Worm (Caenorhabditis elegans): ENCODE results near the gene H39E23.2.
A peak's percentile ranks its signal among the peaks of the same experiment; 100 is the strongest.

H39E23.2 gene

ce11 chrV:14124187-14124586 is 14.0 kb downstream of the H39E23.2 start:
- TF ChIP-seq madf-9 (GFP tag; conservative IDR thresholded peaks at IDR 0.05) (0 out of 2 replicates have a peak, but pooled peaks have one; percentile 13), Y105C5A.15 (GFP tag; IDR thresholded peaks at IDR 0.05) (0 out of 2 replicates have a peak, but pooled peaks have one; percentile 45), snpc-1.2 (GFP tag; IDR thresholded peaks at IDR 0.05) (0 out of 2 replicates have a peak, but pooled peaks have one; percentile 12), zfp-3 (GFP tag; conservative IDR thresholded peaks at IDR 0.05) (0 out of 2 replicates have a peak, but pooled peaks have one; percentile 49), mdt-29 (GFP tag; IDR thresholded peaks at IDR 0.05) (0 out of 2 replicates have a peak, but pooled peaks have one; percentile 35), set-16 (GFP tag; IDR thresholded peaks at IDR 0.05) (peak; percentile 7; the same call in 1 of the 2 replicates), lin-38 (GFP tag; IDR thresholded peaks at IDR 0.05) (peak; percentile 25; the same call in 1 of the 2 replicates), nhr-41 (GFP tag; IDR thresholded peaks at IDR 0.05) (peak; percentile 16; the same call in 1 of the 2 replicates), dmd-6 (GFP tag; IDR thresholded peaks at IDR 0.05) (peak; percentile 31)

- TF ChIP-seq ceh-32 (tag; optimal IDR thresholded peaks at IDR 0.05; ENCODE audit: poor library complexity) (no peak), nhr-237 (tag; optimal IDR thresholded peaks at IDR 0.05) (no peak), arid-1 (GFP tag; conservative IDR thresholded peaks at IDR 0.05) (no peak), set-16 (GFP tag; IDR thresholded peaks at IDR 0.05) (peak; percentile 16; the same call in 1 of the 2 replicates), ztf-11 (tag; optimal IDR thresholded peaks at IDR 0.05) (no peak), pha-4 (GFP tag; IDR thresholded peaks at IDR 0.05) (no peak), pha-4 (tag; optimal IDR thresholded peaks at IDR 0.05) (no peak), zfp-2 (tag; optimal IDR thresholded peaks at IDR 0.05) (no peak), nhr-77 (tag; optimal IDR thresholded peaks at IDR 0.05) (no peak), unc-39 (tag; optimal IDR thresholded peaks at IDR 0.05) (no peak), mxl-3 (GFP tag; optimal IDR thresholded peaks at IDR 0.05) (no peak), F49E8.2 (tag; optimal IDR thresholded peaks at IDR 0.05; ENCODE audit: borderline replicate concordance) (no peak), hmg-1.1 (GFP tag; IDR thresholded peaks at IDR 0.05) (0 out of 2 replicates have a peak, but pooled peaks have one; percentile 17), ama-1 (optimal IDR thresholded peaks at IDR 0.05) (no peak), ZK546.5 (tag; optimal IDR thresholded peaks at IDR 0.05) (no peak), duxl-1 (tag; optimal IDR thresholded peaks at IDR 0.05; ENCODE audit: poor library complexity) (no peak), aha-1 (tag) (peak; percentile 57), unc-62 (GFP tag; optimal IDR thresholded peaks at IDR 0.05 in 1 of 2) (peak in 1 of 2 experiments; percentile 11), unc-62 (tag; optimal IDR thresholded peaks at IDR 0.05) (no peak), mes-2 (tag; optimal IDR thresholded peaks at IDR 0.05; ENCODE audit: poor library complexity, severe bottlenecking) (peak; percentile 23), mxl-2 (GFP tag; conservative IDR thresholded peaks at IDR 0.05) (no peak), ctbp-1 (GFP tag; IDR thresholded peaks at IDR 0.05) (0 out of 2 replicates have a peak, but pooled peaks have one; percentile 47), lin-38 (GFP tag; IDR thresholded peaks at IDR 0.05) (no peak), snpc-4 (tag; optimal IDR thresholded peaks at IDR 0.05) (no peak), mdt-29 (GFP tag; IDR thresholded peaks at IDR 0.05) (no peak), pqm-1 (tag; optimal IDR thresholded peaks at IDR 0.05) (no peak), unc-130 (GFP tag; optimal IDR thresholded peaks at IDR 0.05) (no peak)
Measured at ce11 chrV:14126341-14126924, 16.3 kb downstream of the H39E23.2 start.

- TF ChIP-seq mep-1 (tag; optimal IDR thresholded peaks at IDR 0.05): peak; percentile 32
- TF ChIP-seq saeg-2 (GFP tag; IDR thresholded peaks at IDR 0.05): no peak
- TF ChIP-seq nhr-48 (tag; optimal IDR thresholded peaks at IDR 0.05): no peak
- TF ChIP-seq unc-39 (tag; optimal IDR thresholded peaks at IDR 0.05): no peak
- TF ChIP-seq ceh-82 (tag; optimal IDR thresholded peaks at IDR 0.05): no peak
- TF ChIP-seq daf-8 (GFP tag; IDR thresholded peaks at IDR 0.05): no peak
- no peak for TF ChIP-seq egl-43 (GFP tag; IDR thresholded peaks at IDR 0.05)
- no peak for TF ChIP-seq lin-39 (tag; optimal IDR thresholded peaks at IDR 0.05)
- TF ChIP-seq rbr-2 (tag; optimal IDR thresholded peaks at IDR 0.05): peak; percentile 6
- no peak for TF ChIP-seq daf-16 (GFP tag; optimal IDR thresholded peaks at IDR 0.05)
- peak; percentile 27 for TF ChIP-seq daf-16 (tag; optimal IDR thresholded peaks at IDR 0.05)
- TF ChIP-seq vab-7 (GFP tag; IDR thresholded peaks at IDR 0.05): no peak
- peak; percentile 53 for TF ChIP-seq nhr-6 (tag; optimal IDR thresholded peaks at IDR 0.05)
- peak; percentile 19 for TF ChIP-seq hlh-11 (tag; optimal IDR thresholded peaks at IDR 0.05)
- TF ChIP-seq hmg-1.1 (GFP tag; IDR thresholded peaks at IDR 0.05): 0 out of 2 replicates have a peak, but pooled peaks have one; percentile 28
Measured at ce11 chrV:14127834-14128233, 17.7 kb downstream of the H39E23.2 start.

Measured in whole organism, L4 larva.